Fruit fly (Drosophila melanogaster): ENCODE data around the gene wts.

Gene wts

dm6 chr3R:30803815-30804515 lies 2.5 kb downstream of the wts start:
- TF ChIP-seq CG17801 (GFP tag; optimal IDR thresholded peaks at IDR 0.05; ENCODE audit: partially characterized antibody): peak; percentile 53

dm6 chr3R:30803212-30803814 lies 3.1 kb downstream of the wts start:
- no peak for TF ChIP-seq CG17801 (GFP tag; optimal IDR thresholded peaks at IDR 0.05; ENCODE audit: partially characterized antibody)

- no peak for TF ChIP-seq CG17801 (GFP tag; optimal IDR thresholded peaks at IDR 0.05; ENCODE audit: partially characterized antibody)
These were observed 3.6 kb downstream of the wts start for dm6 chr3R:30802779-30803178.

dm6 chr3R:30802115-30802682 lies 4.2 kb downstream of the wts start:
- no peak for TF ChIP-seq CG17801 (GFP tag; optimal IDR thresholded peaks at IDR 0.05; ENCODE audit: partially characterized antibody)

- no peak for TF ChIP-seq CG17801 (GFP tag; optimal IDR thresholded peaks at IDR 0.05; ENCODE audit: partially characterized antibody)
These were observed 5.0 kb downstream of the wts start for dm6 chr3R:30801463-30801862.

dm6 chr3R:30800319-30800981 lies 6.0 kb downstream of the wts start:
- TF ChIP-seq CG17801 (GFP tag; optimal IDR thresholded peaks at IDR 0.05; ENCODE audit: partially characterized antibody): no peak

dm6 chr3R:30797323-30797911 lies 9.0 kb downstream of the wts start:
- no peak for TF ChIP-seq CG17801 (GFP tag; optimal IDR thresholded peaks at IDR 0.05; ENCODE audit: partially characterized antibody)

dm6 chr3R:30796715-30797114 lies 9.7 kb downstream of the wts start:
- no peak for TF ChIP-seq CG17801 (GFP tag; optimal IDR thresholded peaks at IDR 0.05; ENCODE audit: partially characterized antibody)

dm6 chr3R:30794564-30795313 lies 11.7 kb downstream of the wts start:
- TF ChIP-seq CG17801 (GFP tag; optimal IDR thresholded peaks at IDR 0.05; ENCODE audit: partially characterized antibody): no peak

- TF ChIP-seq CG17801 (GFP tag; optimal IDR thresholded peaks at IDR 0.05; ENCODE audit: partially characterized antibody): no peak
These were observed 13.5 kb downstream of the wts start for dm6 chr3R:30792959-30793358.

dm6 chr3R:30789363-30789762 lies 17.1 kb downstream of the wts start:
- TF ChIP-seq CG17801 (GFP tag; optimal IDR thresholded peaks at IDR 0.05; ENCODE audit: partially characterized antibody): no peak

- TF ChIP-seq CG17801 (GFP tag; optimal IDR thresholded peaks at IDR 0.05; ENCODE audit: partially characterized antibody): no peak
These were observed 23.9 kb downstream of the wts start for dm6 chr3R:30782553-30782952.

- peak; percentile 82 for TF ChIP-seq CG17801 (GFP tag; optimal IDR thresholded peaks at IDR 0.05; ENCODE audit: partially characterized antibody)
These were observed 24.7 kb downstream of the wts start for dm6 chr3R:30781661-30782120.

- no peak for TF ChIP-seq CG17801 (GFP tag; optimal IDR thresholded peaks at IDR 0.05; ENCODE audit: partially characterized antibody)
These were observed 25.3 kb downstream of the wts start for dm6 chr3R:30781116-30781515.

- no peak for TF ChIP-seq CG17801 (GFP tag; optimal IDR thresholded peaks at IDR 0.05; ENCODE audit: partially characterized antibody)
These were observed 26.0 kb downstream of the wts start for dm6 chr3R:30780451-30780850.

Measured in ovary, adult (tissue).